Fruit fly (Drosophila melanogaster) whole organism, adult: ENCODE data around the gene CG5653.
A peak's percentile ranks its signal among the peaks of the same experiment; 100 is the strongest.

Experiments used
- CG11617 ChIP-seq: fragments of 200-800 bp; sonication (Bioruptor generic); optimal IDR thresholded peaks from 2 replicates; lab custom pipeline; 2017; ENCODE audit warnings: mild to moderate bottlenecking, missing biosample characterization, missing genetic modification reagents, missing genetic modification characterization
- CG12768 ChIP-seq: fragments of 200-800 bp; sonication (Bioruptor generic); optimal IDR thresholded peaks from 2 replicates; lab custom pipeline; 2017; ENCODE audit warnings: missing biosample characterization, missing genetic modification characterization, mild to moderate bottlenecking, moderate library complexity, missing genetic modification reagents
- CG14711 ChIP-seq: fragments of 200-800 bp; sonication (Bioruptor generic); optimal IDR thresholded peaks from 2 replicates; lab custom pipeline; 2018; ENCODE audit warnings: missing biosample characterization, mild to moderate bottlenecking, missing genetic modification characterization, moderate library complexity
- CG1620 ChIP-seq: fragments of 200-800 bp; sonication (Bioruptor generic); optimal IDR thresholded peaks from 2 replicates; lab custom pipeline; 2016; ENCODE audit warnings: missing biosample characterization, missing genetic modification characterization
- CG33017 ChIP-seq: fragments of 200-800 bp; sonication (Bioruptor generic); optimal IDR thresholded peaks from 2 replicates; lab custom pipeline; 2018; ENCODE audit warnings: missing biosample characterization, mild to moderate bottlenecking, missing genetic modification characterization, moderate library complexity
- CG5204 ChIP-seq: fragments of 200-800 bp; sonication (Bioruptor generic); optimal IDR thresholded peaks from 2 replicates; lab custom pipeline; 2016; ENCODE audit warnings: missing biosample characterization, missing genetic modification characterization
- CG7045 ChIP-seq: fragments of 200-800 bp; sonication (Bioruptor generic); optimal IDR thresholded peaks from 2 replicates; lab custom pipeline; 2017; ENCODE audit warnings: missing biosample characterization, mild to moderate bottlenecking, missing genetic modification characterization
- CG7101 ChIP-seq: fragments of 200-800 bp; sonication (Bioruptor generic); optimal IDR thresholded peaks from 2 replicates; lab custom pipeline; 2018; ENCODE audit warnings: missing biosample characterization, mild to moderate bottlenecking, missing genetic modification characterization, moderate library complexity
- Clk ChIP-seq: fragments of 200-800 bp; sonication (Bioruptor generic); optimal IDR thresholded peaks from 2 replicates; lab custom pipeline; 2017; ENCODE audit warnings: missing biosample characterization, missing genetic modification characterization
- Crg-1 ChIP-seq: fragments of 200-800 bp; sonication (Bioruptor generic); optimal IDR thresholded peaks from 2 replicates; lab custom pipeline; 2016; ENCODE audit warnings: missing biosample characterization, missing genetic modification characterization
- Hr96 ChIP-seq: fragments of 200-800 bp; sonication (Bioruptor generic); optimal IDR thresholded peaks from 2 replicates; lab custom pipeline; 2016; ENCODE audit warnings: missing biosample characterization, missing genetic modification characterization
- Mnt ChIP-seq: fragments of 200-800 bp; sonication (Bioruptor generic); optimal IDR thresholded peaks from 2 replicates; lab custom pipeline; 2016; ENCODE audit warnings: missing biosample characterization, mild to moderate bottlenecking, missing genetic modification characterization
- bab1 ChIP-seq: fragments of 200-800 bp; sonication (Bioruptor generic); optimal IDR thresholded peaks from 3 replicates; lab custom pipeline; 2019; ENCODE audit warnings: missing biosample characterization, mild to moderate bottlenecking, missing genetic modification characterization, moderate library complexity
- cic ChIP-seq: fragments of 200-800 bp; sonication (Bioruptor generic); optimal IDR thresholded peaks from 2 replicates; lab custom pipeline; 2017; ENCODE audit warnings: missing biosample characterization, mild to moderate bottlenecking, missing genetic modification characterization, moderate library complexity
- cnc ChIP-seq, 2 experiments: fragments of >200 bp; optimal IDR thresholded peaks; 2 replicates each; lab custom pipeline; 2017
- kay ChIP-seq: fragments of 200-800 bp; sonication (Bioruptor generic); peaks from one replicate; lab custom pipeline; 2016; ENCODE audit warnings: missing biosample characterization, missing genetic modification characterization, borderline replicate concordance
- ovo ChIP-seq: fragments of 200-800 bp; sonication (Bioruptor generic); optimal IDR thresholded peaks from 2 replicates; lab custom pipeline; 2016; ENCODE audit warnings: missing biosample characterization, missing genetic modification characterization
- pad ChIP-seq: fragments of 200-800 bp; sonication (Bioruptor generic); optimal IDR thresholded peaks from 3 replicates; lab custom pipeline; 2017; ENCODE audit warnings: missing biosample characterization, missing genetic modification characterization, mild to moderate bottlenecking, moderate library complexity, missing genetic modification reagents
- tj ChIP-seq: fragments of 200-800 bp; sonication (Bioruptor generic); optimal IDR thresholded peaks from 3 replicates; lab custom pipeline; 2017; ENCODE audit warnings: missing biosample characterization, mild to moderate bottlenecking, missing genetic modification characterization, moderate library complexity
- toe ChIP-seq: fragments of 200-800 bp; sonication (Bioruptor generic); optimal IDR thresholded peaks from 2 replicates; lab custom pipeline; 2016; ENCODE audit warnings: missing biosample characterization, missing genetic modification characterization

Gene CG5653

dm6 chr3L:8958557-8958956 is 7.6 kb downstream of the CG5653 start, which contains the start of gene CG13313:
Gene CG13313, plus strand, starts transcription at chr3L:8958857.
- no peak for TF ChIP-seq Hr96 (GFP tag; lab: Kevin White, UChicago)
- no peak for TF ChIP-seq kay
- TF ChIP-seq CG14711, result no peak
- no peak for TF ChIP-seq Crg-1 (GFP tag; lab: Kevin White, UChicago)
- TF ChIP-seq CG12768, result no peak
- no peak for TF ChIP-seq CG11617

DNA sequence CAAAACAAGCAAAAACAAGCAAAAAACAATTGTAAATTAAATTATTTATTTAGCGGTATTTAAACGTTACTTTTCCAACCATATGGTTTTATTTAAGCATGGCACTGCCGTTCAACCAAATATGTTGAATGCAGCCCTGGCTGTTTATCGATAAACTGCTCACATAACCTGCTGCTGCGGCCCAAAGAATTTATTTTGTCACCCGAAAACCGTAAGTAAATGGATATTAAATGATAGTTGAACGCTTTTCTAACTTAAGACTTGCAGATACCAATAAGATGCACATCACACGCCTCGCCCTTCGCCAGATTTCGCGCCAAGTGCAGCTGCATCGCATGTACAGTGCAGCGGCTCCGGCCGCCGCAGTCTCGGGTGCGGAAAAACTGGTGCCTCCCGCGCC is 9.5 kb downstream of the CG5653 start, which contains the start of gene mRpL12:
mRpL12 (plus strand) TSS at position 123 of the 400 bp plus-strand sequence.
- TF ChIP-seq Mnt (GFP tag; lab: Kevin White, UChicago), result peak; percentile 4
- TF ChIP-seq CG7045 (GFP tag; lab: Kevin White, UChicago), result no peak
- TF ChIP-seq kay, result peak; percentile 4

DNA sequence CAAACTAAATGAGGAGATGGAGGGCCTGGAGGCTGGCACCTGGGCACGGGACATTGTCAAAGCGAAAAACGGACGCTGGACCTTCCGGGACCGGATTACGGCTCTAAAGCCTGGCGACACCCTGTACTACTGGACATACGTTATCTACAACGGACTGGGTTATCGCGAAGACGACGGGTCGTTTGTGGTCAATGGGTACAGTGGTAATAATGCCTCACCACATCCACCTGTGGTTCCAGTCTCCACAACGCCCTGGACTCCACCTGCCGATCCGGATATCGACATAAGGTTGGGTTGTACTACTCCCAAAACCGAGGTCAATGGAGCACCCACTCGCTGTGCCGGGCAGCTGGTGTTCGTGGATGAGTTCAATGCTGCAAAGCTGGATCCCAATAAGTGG is 11.0 kb downstream of the CG5653 start:
- TF ChIP-seq Crg-1 (GFP tag; lab: Kevin White, UChicago) (no peak), bab1 (GFP tag; lab: Kevin White, UChicago) (no peak), tj (GFP tag; lab: Kevin White, UChicago) (no peak), CG5204 (GFP tag; lab: Kevin White, UChicago) (no peak), CG14711 (no peak), CG7101 (tag; lab: Kevin White, UChicago) (no peak), CG1620 (GFP tag; lab: Kevin White, UChicago) (no peak), kay (no peak), CG12768 (no peak), Clk (GFP tag; lab: Kevin White, UChicago) (no peak)

DNA sequence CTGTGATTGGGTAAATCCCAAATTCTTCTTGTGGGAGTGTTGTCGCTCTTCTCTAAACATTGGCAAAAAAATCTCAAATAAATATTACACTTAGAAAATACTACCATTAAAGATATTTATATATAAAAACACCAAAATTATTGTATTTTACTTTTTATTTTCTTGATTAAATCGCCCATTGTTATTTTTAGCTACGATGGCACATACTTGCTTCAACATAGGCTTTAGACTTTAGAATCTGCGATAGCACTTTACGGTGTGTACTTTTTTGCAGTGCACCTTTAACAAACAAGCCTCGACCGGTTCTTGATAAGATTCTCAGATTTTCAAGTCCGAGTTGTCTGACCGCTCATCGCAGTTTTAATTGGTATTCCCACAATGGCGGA is 11.5 kb downstream of the CG5653 start, which contains the start of gene GNBP3:
GNBP3 (plus strand) TSS at position 374 of the 386 bp plus-strand sequence.
- TF ChIP-seq CG7101 (tag; lab: Kevin White, UChicago), result peak; percentile 62
- peak; percentile 90 for TF ChIP-seq kay
- TF ChIP-seq ovo (GFP tag; lab: Kevin White, UChicago), result no peak
- peak; percentile 10 for TF ChIP-seq cic (GFP tag; lab: Kevin White, UChicago)
- no peak for TF ChIP-seq cnc (optimal IDR thresholded peaks at IDR 0.05; lab: Kevin White, UChicago)
- peak; percentile 71 for TF ChIP-seq CG12768
- TF ChIP-seq CG7045 (GFP tag; lab: Kevin White, UChicago), result peak; percentile 44
- peak; percentile 20 for TF ChIP-seq Clk (GFP tag; lab: Kevin White, UChicago)
- TF ChIP-seq CG33017 (tag; lab: Kevin White, UChicago), result peak; percentile 76
- TF ChIP-seq CG14711, result peak; percentile 43
- TF ChIP-seq CG5204 (GFP tag; lab: Kevin White, UChicago), result no peak

DNA sequence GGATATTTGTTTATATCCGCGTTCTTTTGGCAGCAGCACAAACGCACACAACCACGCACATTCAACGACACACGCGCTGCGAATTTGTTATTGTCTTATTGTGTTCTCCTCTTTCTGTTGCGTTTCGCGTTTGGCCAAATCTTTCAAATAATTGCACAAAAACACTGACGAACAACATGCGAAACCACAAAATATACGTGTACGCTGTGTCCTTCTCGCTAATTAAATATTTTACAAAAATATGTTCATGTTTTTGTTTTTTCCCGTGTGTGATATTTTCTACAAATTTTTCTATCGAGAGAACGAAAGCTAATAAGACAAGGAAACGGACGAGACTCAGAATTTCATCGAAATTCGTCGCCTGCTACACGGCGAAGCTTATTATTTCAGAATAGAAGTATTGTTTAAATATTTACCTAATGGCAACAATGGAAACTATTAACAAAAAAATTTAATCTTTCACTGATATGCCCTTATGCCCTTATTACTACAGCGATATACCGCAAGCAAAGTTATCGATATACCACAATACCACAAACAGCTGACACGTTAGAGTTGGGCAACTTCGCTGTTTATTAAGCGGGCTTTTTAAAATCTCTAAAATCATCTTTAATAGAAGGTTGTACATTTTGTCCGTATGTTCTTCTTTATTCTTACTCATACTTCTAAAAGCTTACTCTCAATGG is 12.1 kb downstream of the CG5653 start, which contains the start of the genes CG43783 and orb2:
CG43783 (minus strand) TSS at position 311 of the 686 bp plus-strand sequence.
orb2 (minus strand) TSS at position 502 of the 686 bp plus-strand sequence.
- peak; percentile 62 for TF ChIP-seq cic (GFP tag; lab: Kevin White, UChicago)
- no peak for TF ChIP-seq kay
- no peak for TF ChIP-seq cnc (optimal IDR thresholded peaks at IDR 0.05; lab: Kevin White, UChicago)
- TF ChIP-seq bab1 (GFP tag; lab: Kevin White, UChicago), result peak; percentile 19

- no peak for TF ChIP-seq bab1 (GFP tag; lab: Kevin White, UChicago)
- TF ChIP-seq pad (GFP tag; lab: Kevin White, UChicago), result peak; percentile 48
- TF ChIP-seq Clk (GFP tag; lab: Kevin White, UChicago), result peak; percentile 21
- TF ChIP-seq cic (GFP tag; lab: Kevin White, UChicago), result peak; percentile 25
- peak; percentile 72 for TF ChIP-seq CG7045 (GFP tag; lab: Kevin White, UChicago)
- peak; percentile 17 for TF ChIP-seq CG1620 (GFP tag; lab: Kevin White, UChicago)
- TF ChIP-seq CG5204 (GFP tag; lab: Kevin White, UChicago), result peak; percentile 74
- TF ChIP-seq CG11617, result peak; percentile 68
- peak; percentile 65 for TF ChIP-seq CG33017 (tag; lab: Kevin White, UChicago)
- TF ChIP-seq toe (GFP tag; lab: Kevin White, UChicago), result peak; percentile 9
- TF ChIP-seq Mnt (GFP tag; lab: Kevin White, UChicago), result no peak
- TF ChIP-seq Hr96 (GFP tag; lab: Kevin White, UChicago), result peak; percentile 58
- peak; percentile 65 for TF ChIP-seq CG7101 (tag; lab: Kevin White, UChicago)
- no peak for TF ChIP-seq ovo (GFP tag; lab: Kevin White, UChicago)
- peak; percentile 43 for TF ChIP-seq tj (GFP tag; lab: Kevin White, UChicago)
- TF ChIP-seq CG14711, result peak; percentile 43
- TF ChIP-seq kay, result no peak
- no peak for TF ChIP-seq Crg-1 (GFP tag; lab: Kevin White, UChicago)
- peak; percentile 69 for TF ChIP-seq CG12768
- TF ChIP-seq cnc (optimal IDR thresholded peaks at IDR 0.05; lab: Kevin White, UChicago), result no peak
Observed at dm6 chr3L:8953199-8953956, 12.8 kb downstream of the CG5653 start.
